Worm (Caenorhabditis elegans) whole organism, mixed stage, embryonic: ENCODE measurements around the gene K10D6.3.

Experiments used
- blmp-1 ChIP-seq: fragments of 150-350 bp; optimal IDR thresholded peaks from 2 replicates; lab custom pipeline; 2014; ENCODE audit warnings: missing biosample characterization, missing genetic modification characterization
- ceh-83 ChIP-seq: fragments of 200-800 bp; sonication (Bioruptor generic); optimal IDR thresholded peaks from 2 replicates; lab custom pipeline; 2018; ENCODE audit warnings: mild to moderate bottlenecking, missing genetic modification characterization, missing compliant biosample characterization
- drap-1 ChIP-seq: fragments of 200-800 bp; sonication (Bioruptor generic); optimal IDR thresholded peaks from 3 replicates; lab custom pipeline; 2018; ENCODE audit warnings: mild to moderate bottlenecking, missing genetic modification characterization, missing compliant biosample characterization
- elt-1 ChIP-seq: sonication (generic microtip); optimal IDR thresholded peaks from 2 replicates; lab custom pipeline; 2017; ENCODE audit warnings: missing genetic modification characterization, mild to moderate bottlenecking, missing compliant biosample characterization, antibody characterized with exemption, moderate library complexity, borderline replicate concordance; ENCODE audit not compliant: insufficient read depth
- lin-13 ChIP-seq: fragments of 150-350 bp; optimal IDR thresholded peaks from 2 replicates; lab custom pipeline; 2014; ENCODE audit warnings: missing biosample characterization, missing genetic modification characterization
- lsy-2 ChIP-seq: fragments of 150-350 bp; optimal IDR thresholded peaks from 2 replicates; lab custom pipeline; 2014; ENCODE audit warnings: missing biosample characterization, missing genetic modification characterization
- nhr-12 ChIP-seq: fragments of 150-350 bp; optimal IDR thresholded peaks from 2 replicates; lab custom pipeline; 2014; ENCODE audit warnings: missing biosample characterization, missing genetic modification characterization
- nhr-237 ChIP-seq: fragments of 150-350 bp; optimal IDR thresholded peaks from 2 replicates; lab custom pipeline; 2014; ENCODE audit warnings: missing biosample characterization, missing genetic modification characterization
- pha-4 ChIP-seq: fragments of 150-350 bp; optimal IDR thresholded peaks from 2 replicates; lab custom pipeline; 2018; ENCODE audit warnings: missing biosample characterization, missing genetic modification reagents, missing genetic modification characterization
- snpc-4 ChIP-seq: fragments of 150-350 bp; optimal IDR thresholded peaks from 2 replicates; lab custom pipeline; 2014; ENCODE audit warnings: missing biosample characterization, missing genetic modification characterization
- unc-120 ChIP-seq: sonication (generic microtip); optimal IDR thresholded peaks from 2 replicates; lab custom pipeline; 2017; ENCODE audit warnings: missing genetic modification characterization, missing compliant biosample characterization; ENCODE audit not compliant: poor library complexity, severe bottlenecking
- unc-39 ChIP-seq: fragments of 150-350 bp; optimal IDR thresholded peaks from 2 replicates; lab custom pipeline; 2014; ENCODE audit warnings: missing biosample characterization, missing genetic modification characterization
- unc-62 ChIP-seq: fragments of 150-350 bp; optimal IDR thresholded peaks from 2 replicates; lab custom pipeline; 2014; ENCODE audit warnings: missing biosample characterization, missing genetic modification reagents, missing genetic modification characterization

- TF ChIP-seq unc-39 (tag; lab: Kevin White, UChicago) (no peak), unc-62 (GFP tag; lab: Kevin White, UChicago) (no peak), pha-4 (tag; lab: Kevin White, UChicago) (no peak), blmp-1 (tag; lab: Kevin White, UChicago) (no peak), elt-1 (tag; lab: Kevin White, UChicago) (no peak), snpc-4 (no peak), nhr-237 (tag; lab: Kevin White, UChicago) (no peak), lsy-2 (tag; lab: Kevin White, UChicago) (no peak), unc-120 (tag; lab: Kevin White, UChicago) (no peak), ceh-83 (no peak), lin-13 (tag; lab: Kevin White, UChicago) (no peak), drap-1 (no peak), nhr-12 (tag; lab: Kevin White, UChicago) (no peak)
Measured at ce11 chrV:11217394-11217793, 17.0 kb downstream of the K10D6.3 start, which contains the start of gene cyp-29A2.
